Worm (Caenorhabditis elegans): Measurements from ENCODE around the gene R10E8.6.

- TF ChIP-seq dao-5 (tag; optimal IDR thresholded peaks at IDR 0.05) = no peak
- no peak for TF ChIP-seq W03F9.2 (tag; optimal IDR thresholded peaks at IDR 0.05)
- no peak for TF ChIP-seq him-1 (tag; optimal IDR thresholded peaks at IDR 0.05)
Observed at ce11 chrV:18299313-18299712, 33.1 kb upstream of the R10E8.6 start.
